Worm (Caenorhabditis elegans) whole organism, early embryonic: ENCODE data around the gene pqn-73.

Source experiments
- B0310.2 ChIP-seq: sonication (generic microtip); optimal IDR thresholded peaks from 2 replicates; lab custom pipeline; 2016; ENCODE audit warnings: mild to moderate bottlenecking, missing genetic modification characterization, missing compliant biosample characterization
- F13C5.2 ChIP-seq: sonication (generic microtip); optimal IDR thresholded peaks from 2 replicates; lab custom pipeline; 2017; ENCODE audit warnings: mild to moderate bottlenecking, missing genetic modification characterization, inconsistent platforms, missing compliant biosample characterization
- ama-1 ChIP-seq: fragments of 150-350 bp; optimal IDR thresholded peaks from 2 replicates; lab custom pipeline; 2014
- ceh-13 ChIP-seq: fragments of 200-800 bp; sonication (Bioruptor generic); optimal IDR thresholded peaks from 2 replicates; lab custom pipeline; 2018; ENCODE audit warnings: mild to moderate bottlenecking, missing genetic modification characterization, missing compliant biosample characterization
- ceh-36 ChIP-seq: sonication (generic microtip); optimal IDR thresholded peaks from 2 replicates; lab custom pipeline; 2016; ENCODE audit warnings: missing genetic modification characterization, inconsistent platforms, missing compliant biosample characterization
- ets-7 ChIP-seq: sonication (generic microtip); optimal IDR thresholded peaks from 2 replicates; lab custom pipeline; 2016; ENCODE audit warnings: missing genotype, missing genetic modification characterization, missing compliant biosample characterization
- hmbx-1 ChIP-seq: sonication (generic microtip); optimal IDR thresholded peaks from 2 replicates; lab custom pipeline; 2016; ENCODE audit warnings: mild to moderate bottlenecking, missing genetic modification characterization, missing compliant biosample characterization
- hmg-4 ChIP-seq: fragments of 200-800 bp; sonication (Bioruptor generic); optimal IDR thresholded peaks from 2 replicates; lab custom pipeline; 2018; ENCODE audit warnings: mild to moderate bottlenecking, missing genetic modification characterization, missing compliant biosample characterization
- pes-1 ChIP-seq: fragments of 200-800 bp; sonication (Bioruptor generic); IDR thresholded peaks from 2 replicates; pipeline ENCODE4 v1.3.6; 2022; ENCODE audit warnings: missing genetic modification reagents, missing genetic modification characterization, missing compliant biosample characterization
- scrt-1 ChIP-seq: fragments of 200-800 bp; sonication (Bioruptor generic); IDR thresholded peaks from 2 replicates; pipeline ENCODE4 v1.3.6; 2022; ENCODE audit warnings: missing genetic modification characterization, missing compliant biosample characterization
- sea-1 ChIP-seq: fragments of 200-800 bp; sonication (Bioruptor generic); conservative IDR thresholded peaks from 2 replicates; pipeline ENCODE4 v1.3.6; 2022; ENCODE audit warnings: missing genetic modification characterization, missing compliant biosample characterization
- tbx-11 ChIP-seq: fragments of 200-800 bp; sonication (Bioruptor generic); IDR thresholded peaks from 2 replicates; pipeline ENCODE4 v1.3.6; 2022; ENCODE audit warnings: missing genetic modification characterization, missing compliant biosample characterization
- tbx-37 ChIP-seq: fragments of 200-800 bp; sonication (Bioruptor generic); conservative IDR thresholded peaks from 2 replicates; pipeline ENCODE4 v1.3.6; 2022; ENCODE audit warnings: missing genetic modification reagents, missing genetic modification characterization, missing compliant biosample characterization
- tra-4 ChIP-seq: sonication (generic microtip); optimal IDR thresholded peaks from 2 replicates; lab custom pipeline; 2017; ENCODE audit warnings: missing genetic modification characterization, missing compliant biosample characterization

DNA sequence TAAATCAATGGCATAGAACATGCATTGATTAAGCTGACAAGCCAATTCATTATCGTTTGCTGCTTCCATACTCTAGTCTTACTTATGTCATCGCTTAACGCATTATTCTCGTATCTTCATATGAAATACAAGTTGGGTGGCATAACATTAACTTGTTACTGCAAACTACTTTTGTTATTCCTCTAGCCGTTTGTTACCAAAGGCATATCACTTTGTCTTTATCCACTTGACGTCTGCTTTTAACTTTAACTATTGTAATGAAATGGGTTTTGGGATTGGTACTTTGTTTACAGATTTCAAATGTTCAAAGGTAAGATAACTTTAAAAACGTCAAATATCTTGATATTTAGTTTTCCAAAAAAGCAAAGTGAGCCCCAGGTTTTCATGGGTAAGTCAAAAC lies 4.5 kb upstream of the pqn-73 start, which contains the start of gene W01C9.2:
- no peak for TF ChIP-seq ama-1 (lab: Kevin White, UChicago)
- no peak for TF ChIP-seq tbx-11 (GFP tag; lab: Robert Waterston, UW)
- no peak for TF ChIP-seq F13C5.2 (tag; lab: Kevin White, UChicago)
- no peak for TF ChIP-seq B0310.2 (tag; lab: Kevin White, UChicago)
- no peak for TF ChIP-seq ceh-13 (GFP tag; lab: Kevin White, UChicago)
- no peak for TF ChIP-seq tra-4 (tag; lab: Kevin White, UChicago)
- TF ChIP-seq pes-1 (GFP tag; lab: Robert Waterston, UW), result no peak
- TF ChIP-seq ceh-36, result no peak
- no peak for TF ChIP-seq ets-7 (tag; lab: Kevin White, UChicago)
- no peak for TF ChIP-seq scrt-1 (GFP tag; lab: Robert Waterston, UW)
- TF ChIP-seq sea-1, result no peak
- TF ChIP-seq tbx-37 (GFP tag; lab: Robert Waterston, UW), result no peak
- no peak for TF ChIP-seq hmbx-1
- TF ChIP-seq hmg-4 (GFP tag; lab: Kevin White, UChicago), result no peak
